Worm (Caenorhabditis elegans) whole organism, L3 larva: ENCODE measurements around the gene srx-97.

Source experiments
- R02D3.7 ChIP-seq: fragments of 150-350 bp; optimal IDR thresholded peaks from 2 replicates; lab custom pipeline; 2014; ENCODE audit warnings: missing biosample characterization, missing genetic modification characterization
- ZK546.5 ChIP-seq: sonication (generic microtip); optimal IDR thresholded peaks from 2 replicates; lab custom pipeline; 2017; ENCODE audit warnings: missing biosample characterization, missing genetic modification characterization
- ama-1 ChIP-seq: fragments of 150-350 bp; optimal IDR thresholded peaks from 2 replicates; lab custom pipeline; 2018
- ceh-16 ChIP-seq: sonication (generic microtip); optimal IDR thresholded peaks from 2 replicates; lab custom pipeline; 2017; ENCODE audit warnings: missing biosample characterization, missing genetic modification characterization
- ceh-9 ChIP-seq: sonication (generic microtip); optimal IDR thresholded peaks from 2 replicates; lab custom pipeline; 2018; ENCODE audit warnings: missing biosample characterization, missing genetic modification characterization
- daf-12 ChIP-seq: fragments of 150-350 bp; optimal IDR thresholded peaks from 2 replicates; lab custom pipeline; 2014; ENCODE audit warnings: missing biosample characterization, missing genetic modification reagents, missing genetic modification characterization
- egl-27 ChIP-seq: sonication (generic microtip); optimal IDR thresholded peaks from 4 replicates; lab custom pipeline; 2017; ENCODE audit warnings: missing biosample characterization, missing genetic modification reagents, missing genetic modification characterization
- elt-1 ChIP-seq: fragments of 150-350 bp; optimal IDR thresholded peaks from 2 replicates; lab custom pipeline; 2014; ENCODE audit warnings: missing biosample characterization, missing genetic modification characterization
- elt-2 ChIP-seq: sonication (generic microtip); optimal IDR thresholded peaks from 2 replicates; lab custom pipeline; 2016; ENCODE audit warnings: missing genetic modification reagents, mild to moderate bottlenecking, missing genetic modification characterization, missing compliant biosample characterization
- elt-3 ChIP-seq, 3 experiments: fragments of 150-350 bp in 1 of 3; sonication (generic microtip) in 2 of 3; optimal IDR thresholded peaks; 2 replicates in 2 of 3; 4 replicates in 1 of 3; lab custom pipeline; 2014 to 2017; ENCODE audit warnings: missing biosample characterization in 3 of 3, missing genetic modification characterization in 3 of 3
- fkh-10 ChIP-seq: sonication (generic microtip); optimal IDR thresholded peaks from 2 replicates; lab custom pipeline; 2017; ENCODE audit warnings: missing biosample characterization, missing genetic modification reagents, missing genetic modification characterization
- fkh-2 ChIP-seq: fragments of 150-350 bp; optimal IDR thresholded peaks from 2 replicates; lab custom pipeline; 2014; ENCODE audit warnings: missing biosample characterization, missing genetic modification reagents, missing genetic modification characterization
- hmg-11 ChIP-seq: sonication (generic microtip); optimal IDR thresholded peaks from 2 replicates; lab custom pipeline; 2016; ENCODE audit warnings: missing genetic modification characterization, missing compliant biosample characterization
- jun-1 ChIP-seq: fragments of 150-350 bp; optimal IDR thresholded peaks from 2 replicates; lab custom pipeline; 2014; ENCODE audit warnings: missing biosample characterization, missing genetic modification reagents, missing genetic modification characterization
- lin-39 ChIP-seq: fragments of 150-350 bp; optimal IDR thresholded peaks from 2 replicates; lab custom pipeline; 2018; ENCODE audit warnings: missing biosample characterization, missing genetic modification reagents, missing genetic modification characterization
- lsy-12 ChIP-seq: sonication (generic microtip); optimal IDR thresholded peaks from 2 replicates; lab custom pipeline; 2016; ENCODE audit warnings: mild to moderate bottlenecking, missing genetic modification characterization, missing compliant biosample characterization
- mml-1 ChIP-seq: fragments of 150-350 bp; sonication (generic microtip); optimal IDR thresholded peaks from 3 replicates; lab custom pipeline; 2014; ENCODE audit warnings: missing biosample characterization, missing genetic modification characterization
- nfya-1 ChIP-seq: sonication (generic microtip); optimal IDR thresholded peaks from 2 replicates; lab custom pipeline; 2017; ENCODE audit warnings: missing genetic modification characterization, mild to moderate bottlenecking, missing compliant biosample characterization, antibody characterized with exemption, moderate library complexity; ENCODE audit not compliant: insufficient read depth
- nhr-12 ChIP-seq: fragments of 150-350 bp; optimal IDR thresholded peaks from 2 replicates; lab custom pipeline; 2014; ENCODE audit warnings: missing biosample characterization, missing genetic modification characterization
- nhr-23 ChIP-seq: fragments of 150-350 bp; optimal IDR thresholded peaks from 2 replicates; lab custom pipeline; 2014; ENCODE audit warnings: missing biosample characterization, missing genetic modification reagents, missing genetic modification characterization
- nhr-28 ChIP-seq: fragments of 150-350 bp; optimal IDR thresholded peaks from 2 replicates; lab custom pipeline; 2014; ENCODE audit warnings: missing biosample characterization, missing genetic modification characterization
- nhr-43 ChIP-seq: sonication (generic microtip); optimal IDR thresholded peaks from 2 replicates; lab custom pipeline; 2016; ENCODE audit warnings: mild to moderate bottlenecking, missing genetic modification characterization, missing compliant biosample characterization; ENCODE audit not compliant: poor library complexity, severe bottlenecking
- nhr-67 ChIP-seq: fragments of 150-350 bp; optimal IDR thresholded peaks from 2 replicates; lab custom pipeline; 2014; ENCODE audit warnings: missing biosample characterization, missing genetic modification characterization
- nhr-77 ChIP-seq: fragments of 150-350 bp; optimal IDR thresholded peaks from 2 replicates; lab custom pipeline; 2014; ENCODE audit warnings: missing biosample characterization, missing genetic modification characterization
- pha-4 ChIP-seq: fragments of 150-350 bp; optimal IDR thresholded peaks from 2 replicates; lab custom pipeline; 2014; ENCODE audit warnings: missing biosample characterization, missing genetic modification reagents, missing genetic modification characterization
- skn-1 ChIP-seq: fragments of 150-350 bp; optimal IDR thresholded peaks from 2 replicates; lab custom pipeline; 2014; ENCODE audit warnings: missing biosample characterization, missing genetic modification characterization
- tbx-2 ChIP-seq: sonication (generic microtip); optimal IDR thresholded peaks from 2 replicates; lab custom pipeline; 2016; ENCODE audit warnings: mild to moderate bottlenecking, missing genetic modification characterization, missing compliant biosample characterization
- unc-39 ChIP-seq: sonication (generic microtip); optimal IDR thresholded peaks from 4 replicates; lab custom pipeline; 2017; ENCODE audit warnings: missing biosample characterization, missing genetic modification characterization
- unc-62 ChIP-seq: fragments of 150-350 bp; sonication (generic microtip); optimal IDR thresholded peaks from 4 replicates; lab custom pipeline; 2014; ENCODE audit warnings: missing biosample characterization, missing genetic modification reagents, missing genetic modification characterization
- zag-1 ChIP-seq: fragments of 150-350 bp; optimal IDR thresholded peaks from 2 replicates; lab custom pipeline; 2014; ENCODE audit warnings: missing biosample characterization, missing genetic modification characterization
- ztf-11 ChIP-seq: fragments of 150-350 bp; optimal IDR thresholded peaks from 2 replicates; lab custom pipeline; 2014; ENCODE audit warnings: missing biosample characterization, missing genetic modification characterization
- ztf-4 ChIP-seq: fragments of 150-350 bp; optimal IDR thresholded peaks from 2 replicates; lab custom pipeline; 2014; ENCODE audit warnings: missing biosample characterization, missing genetic modification characterization

srx-97 gene

ce11 chrII:3639238-3639637 is 30.0 kb downstream of the srx-97 start, which contains the start of gene fbxb-31:
Gene fbxb-31, minus strand, starts transcription at chrII:3639338.
- TF ChIP-seq R02D3.7 (tag; lab: Kevin White, UChicago): no peak
- no peak for TF ChIP-seq ceh-9 (tag; lab: Kevin White, UChicago)
- TF ChIP-seq mml-1 (tag; lab: Kevin White, UChicago): no peak
- no peak for TF ChIP-seq nfya-1 (tag; lab: Kevin White, UChicago)
- TF ChIP-seq fkh-2 (tag; lab: Kevin White, UChicago): no peak
- no peak for TF ChIP-seq nhr-12 (tag; lab: Kevin White, UChicago)
- no peak for TF ChIP-seq nhr-23 (tag; lab: Kevin White, UChicago)
- no peak for TF ChIP-seq tbx-2
- no peak for TF ChIP-seq skn-1
- TF ChIP-seq nhr-77 (tag; lab: Kevin White, UChicago): no peak
- no peak for TF ChIP-seq lin-39 (tag; lab: Kevin White, UChicago)
- TF ChIP-seq nhr-43 (tag; lab: Kevin White, UChicago): no peak
- no peak for TF ChIP-seq nhr-67 (tag; lab: Kevin White, UChicago)
- no peak for TF ChIP-seq ZK546.5 (tag; lab: Kevin White, UChicago)
- TF ChIP-seq elt-1: no peak
- TF ChIP-seq unc-62 (GFP tag; lab: Kevin White, UChicago): no peak

ce11 chrII:3634765-3635164 is 34.5 kb downstream of the srx-97 start:
- TF ChIP-seq egl-27 (no peak), ama-1 (lab: Kevin White, UChicago) (no peak), nhr-43 (tag; lab: Kevin White, UChicago) (no peak), elt-3 (tag; optimal IDR thresholded peaks at IDR 0.05; lab: Kevin White, UChicago) (no peak), ceh-16 (tag; lab: Kevin White, UChicago) (no peak), mml-1 (tag; lab: Kevin White, UChicago) (no peak), fkh-10 (GFP tag; lab: Kevin White, UChicago) (no peak), R02D3.7 (tag; lab: Kevin White, UChicago) (no peak), pha-4 (tag; lab: Kevin White, UChicago) (no peak)
- TF ChIP-seq, all 47 proteins: peak for 0

DNA sequence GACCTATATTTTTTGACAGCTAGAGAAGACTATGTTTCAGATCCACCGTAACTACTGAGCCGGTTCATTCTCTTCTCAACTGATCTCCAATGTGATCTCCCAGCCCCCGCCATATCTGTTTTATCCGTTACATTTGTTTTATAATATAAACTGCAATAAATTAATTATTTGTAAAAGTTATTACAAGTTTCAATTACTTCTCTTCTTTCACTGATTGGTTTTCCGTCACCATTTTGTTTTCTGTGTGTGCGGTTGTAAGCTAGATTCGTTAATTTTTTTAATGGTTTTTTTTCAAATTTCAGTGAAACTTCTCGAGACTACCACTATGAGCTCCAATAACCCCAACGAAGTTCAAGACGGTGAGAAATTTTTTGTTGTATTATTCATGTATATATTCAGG is 38.4 kb downstream of the srx-97 start, which contains the start of gene M151.2:
Gene M151.2 (plus strand): TSS at position 301 of the 400 bp plus-strand sequence.
- TF ChIP-seq nhr-23 (tag; lab: Kevin White, UChicago) (no peak), daf-12 (no peak), fkh-10 (GFP tag; lab: Kevin White, UChicago) (no peak), ceh-16 (tag; lab: Kevin White, UChicago) (no peak), jun-1 (no peak), nhr-77 (tag; lab: Kevin White, UChicago) (no peak), elt-2 (tag; lab: Kevin White, UChicago) (no peak), unc-39 (tag; lab: Kevin White, UChicago) (no peak), skn-1 (no peak), lsy-12 (tag; lab: Kevin White, UChicago) (no peak), ZK546.5 (tag; lab: Kevin White, UChicago) (no peak), nhr-12 (tag; lab: Kevin White, UChicago) (no peak), zag-1 (no peak), ztf-4 (tag; lab: Kevin White, UChicago) (no peak), nfya-1 (tag; lab: Kevin White, UChicago) (no peak), egl-27 (no peak), unc-62 (GFP tag; lab: Kevin White, UChicago) (no peak)

ce11 chrII:3626872-3627271 is 42.3 kb downstream of the srx-97 start, which contains the start of gene M151.3:
Gene M151.3, plus strand, starts transcription at chrII:3627172.
- no peak for TF ChIP-seq nfya-1 (tag; lab: Kevin White, UChicago)

DNA sequence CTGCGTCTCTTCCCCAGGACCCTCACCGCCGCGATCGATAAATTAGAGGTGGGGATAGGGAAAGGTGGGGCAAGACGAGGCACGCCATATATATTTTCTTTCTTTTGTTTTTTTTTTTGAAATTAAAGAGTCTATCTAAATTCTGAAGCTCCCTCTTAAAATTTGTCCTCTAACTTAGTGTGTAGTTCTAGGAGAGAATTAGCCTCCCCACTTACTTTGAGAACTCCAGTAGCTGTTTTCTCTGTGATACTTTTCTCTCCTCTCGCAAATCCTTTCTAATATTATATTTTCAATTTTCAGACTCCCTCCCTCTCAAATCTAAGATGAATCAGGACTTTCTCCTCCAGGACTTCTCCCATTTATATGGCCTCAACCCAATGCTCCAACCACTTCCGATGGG is 47.2 kb downstream of the srx-97 start, which contains the start of gene M151.7:
Gene M151.7 (plus strand): TSS at position 301 of the 400 bp plus-strand sequence.
- no peak for TF ChIP-seq nhr-67 (tag; lab: Kevin White, UChicago)

ce11 chrII:3620862-3621261 is 48.4 kb downstream of the srx-97 start:
- no peak for TF ChIP-seq hmg-11 (tag; lab: Kevin White, UChicago)
- TF ChIP-seq fkh-2 (tag; lab: Kevin White, UChicago): no peak
- TF ChIP-seq nhr-23 (tag; lab: Kevin White, UChicago): no peak
- no peak for TF ChIP-seq R02D3.7 (tag; lab: Kevin White, UChicago)
- TF ChIP-seq elt-1: no peak
- TF ChIP-seq nhr-28: no peak
- TF ChIP-seq daf-12: no peak
- TF ChIP-seq ztf-11 (tag; lab: Kevin White, UChicago): no peak
